Worm (Caenorhabditis elegans) whole organism, mixed stage, embryonic: ENCODE results near the gene F18A1.7.

ENCODE experiments used
- M03D4.4 ChIP-seq: sonication (generic microtip); optimal IDR thresholded peaks from 2 replicates; lab custom pipeline; 2017; ENCODE audit warnings: mild to moderate bottlenecking, missing genetic modification characterization, missing compliant biosample characterization
- bed-3 ChIP-seq: fragments of 200-800 bp; sonication (Bioruptor generic); optimal IDR thresholded peaks from 3 replicates; lab custom pipeline; 2018; ENCODE audit warnings: mild to moderate bottlenecking, missing genetic modification characterization, moderate library complexity, missing compliant biosample characterization
- blmp-1 ChIP-seq: fragments of 150-350 bp; optimal IDR thresholded peaks from 2 replicates; lab custom pipeline; 2014; ENCODE audit warnings: missing biosample characterization, missing genetic modification characterization
- ceh-39 ChIP-seq: fragments of 150-350 bp; optimal IDR thresholded peaks from 2 replicates; lab custom pipeline; 2014; ENCODE audit warnings: missing biosample characterization, missing genetic modification characterization
- ceh-43 ChIP-seq: fragments of 200-800 bp; sonication (Bioruptor generic); optimal IDR thresholded peaks from 2 replicates; lab custom pipeline; 2018; ENCODE audit warnings: mild to moderate bottlenecking, missing genetic modification characterization, moderate library complexity, missing compliant biosample characterization
- ceh-83 ChIP-seq: fragments of 200-800 bp; sonication (Bioruptor generic); optimal IDR thresholded peaks from 2 replicates; lab custom pipeline; 2018; ENCODE audit warnings: mild to moderate bottlenecking, missing genetic modification characterization, missing compliant biosample characterization
- ces-1 ChIP-seq: fragments of 150-350 bp; optimal IDR thresholded peaks from 2 replicates; lab custom pipeline; 2014; ENCODE audit warnings: missing biosample characterization, missing genetic modification reagents, missing genetic modification characterization
- cnd-1 ChIP-seq: fragments of 200-800 bp; sonication (Bioruptor generic); optimal IDR thresholded peaks from 2 replicates; lab custom pipeline; 2018; ENCODE audit warnings: mild to moderate bottlenecking, missing genetic modification characterization, missing compliant biosample characterization
- drap-1 ChIP-seq: fragments of 200-800 bp; sonication (Bioruptor generic); optimal IDR thresholded peaks from 3 replicates; lab custom pipeline; 2018; ENCODE audit warnings: mild to moderate bottlenecking, missing genetic modification characterization, missing compliant biosample characterization
- elt-1 ChIP-seq: sonication (generic microtip); optimal IDR thresholded peaks from 2 replicates; lab custom pipeline; 2017; ENCODE audit warnings: missing genetic modification characterization, mild to moderate bottlenecking, missing compliant biosample characterization, antibody characterized with exemption, moderate library complexity, borderline replicate concordance; ENCODE audit not compliant: insufficient read depth
- elt-3 ChIP-seq: fragments of 150-350 bp; optimal IDR thresholded peaks from 2 replicates; lab custom pipeline; 2014; ENCODE audit warnings: missing biosample characterization, missing genetic modification characterization
- flh-1 ChIP-seq: fragments of 200-800 bp; sonication (Bioruptor generic); optimal IDR thresholded peaks from 2 replicates; lab custom pipeline; 2018; ENCODE audit warnings: mild to moderate bottlenecking, missing genetic modification characterization, moderate library complexity, missing compliant biosample characterization
- ham-2 ChIP-seq: fragments of 200-800 bp; sonication (Bioruptor generic); optimal IDR thresholded peaks from 2 replicates; lab custom pipeline; 2018; ENCODE audit warnings: mild to moderate bottlenecking, missing genetic modification characterization, missing compliant biosample characterization
- hlh-1 ChIP-seq: fragments of 150-350 bp; optimal IDR thresholded peaks from 2 replicates; lab custom pipeline; 2014; ENCODE audit warnings: missing biosample characterization, missing genetic modification reagents, missing genetic modification characterization
- lin-13 ChIP-seq: fragments of 150-350 bp; optimal IDR thresholded peaks from 2 replicates; lab custom pipeline; 2014; ENCODE audit warnings: missing biosample characterization, missing genetic modification characterization
- lin-32 ChIP-seq: fragments of 200-800 bp; sonication (Bioruptor generic); optimal IDR thresholded peaks from 2 replicates; lab custom pipeline; 2018; ENCODE audit warnings: mild to moderate bottlenecking, missing genetic modification characterization, missing compliant biosample characterization
- lsy-2 ChIP-seq: fragments of 150-350 bp; optimal IDR thresholded peaks from 2 replicates; lab custom pipeline; 2014; ENCODE audit warnings: missing biosample characterization, missing genetic modification characterization
- mab-5 ChIP-seq: fragments of 150-350 bp; optimal IDR thresholded peaks from 2 replicates; lab custom pipeline; 2014; ENCODE audit warnings: missing biosample characterization, missing genetic modification characterization
- mep-1 ChIP-seq: fragments of 150-350 bp; optimal IDR thresholded peaks from 2 replicates; lab custom pipeline; 2017; ENCODE audit warnings: missing biosample characterization, missing genetic modification reagents, missing genetic modification characterization, inconsistent platforms
- mls-2 ChIP-seq: sonication (generic microtip); optimal IDR thresholded peaks from 2 replicates; lab custom pipeline; 2016; ENCODE audit warnings: mild to moderate bottlenecking, missing genetic modification characterization, moderate library complexity, missing compliant biosample characterization
- nhr-12 ChIP-seq: fragments of 150-350 bp; optimal IDR thresholded peaks from 2 replicates; lab custom pipeline; 2014; ENCODE audit warnings: missing biosample characterization, missing genetic modification characterization
- nhr-2 ChIP-seq: fragments of 150-350 bp; optimal IDR thresholded peaks from 2 replicates; lab custom pipeline; 2014; ENCODE audit warnings: missing biosample characterization, missing genetic modification characterization
- nhr-237 ChIP-seq: fragments of 150-350 bp; optimal IDR thresholded peaks from 2 replicates; lab custom pipeline; 2014; ENCODE audit warnings: missing biosample characterization, missing genetic modification characterization
- nhr-28 ChIP-seq: fragments of 150-350 bp; optimal IDR thresholded peaks from 2 replicates; lab custom pipeline; 2014; ENCODE audit warnings: missing biosample characterization, missing genetic modification characterization
- nhr-76 ChIP-seq: sonication (generic microtip); optimal IDR thresholded peaks from 2 replicates; lab custom pipeline; 2017; ENCODE audit warnings: missing biosample characterization, missing genetic modification characterization
- pha-4 ChIP-seq: fragments of 150-350 bp; optimal IDR thresholded peaks from 2 replicates; lab custom pipeline; 2018; ENCODE audit warnings: missing biosample characterization, missing genetic modification reagents, missing genetic modification characterization
- sem-2 ChIP-seq: fragments of 200-800 bp; sonication (Bioruptor generic); optimal IDR thresholded peaks from 2 replicates; lab custom pipeline; 2018; ENCODE audit warnings: mild to moderate bottlenecking, missing genetic modification characterization, missing compliant biosample characterization
- snpc-4 ChIP-seq: fragments of 150-350 bp; optimal IDR thresholded peaks from 2 replicates; lab custom pipeline; 2014; ENCODE audit warnings: missing biosample characterization, missing genetic modification characterization
- sptf-1 ChIP-seq: sonication (generic microtip); optimal IDR thresholded peaks from 2 replicates; lab custom pipeline; 2017; ENCODE audit warnings: mild to moderate bottlenecking, missing genetic modification characterization, moderate library complexity, missing compliant biosample characterization
- tbx-8 ChIP-seq: fragments of 200-800 bp; sonication (Bioruptor generic); optimal IDR thresholded peaks from 2 replicates; lab custom pipeline; 2018; ENCODE audit warnings: mild to moderate bottlenecking, missing genetic modification characterization, moderate library complexity, missing compliant biosample characterization
- unc-120 ChIP-seq: sonication (generic microtip); optimal IDR thresholded peaks from 2 replicates; lab custom pipeline; 2017; ENCODE audit warnings: missing genetic modification characterization, missing compliant biosample characterization; ENCODE audit not compliant: poor library complexity, severe bottlenecking
- unc-39 ChIP-seq: fragments of 150-350 bp; optimal IDR thresholded peaks from 2 replicates; lab custom pipeline; 2014; ENCODE audit warnings: missing biosample characterization, missing genetic modification characterization
- unc-62 ChIP-seq: fragments of 150-350 bp; optimal IDR thresholded peaks from 2 replicates; lab custom pipeline; 2014; ENCODE audit warnings: missing biosample characterization, missing genetic modification reagents, missing genetic modification characterization
- zip-8 ChIP-seq: fragments of 150-350 bp; optimal IDR thresholded peaks from 2 replicates; lab custom pipeline; 2014; ENCODE audit warnings: missing biosample characterization, missing genetic modification characterization
- ztf-11 ChIP-seq: fragments of 150-350 bp; optimal IDR thresholded peaks from 2 replicates; lab custom pipeline; 2014; ENCODE audit warnings: missing biosample characterization, missing genetic modification characterization

Gene F18A1.7

ce11 chrII:7663704-7664660, at the start of gene F18A1.7, which contains the start of gene rpa-1:
F18A1.7 (minus strand) TSS chrII:7663754.
rpa-1 (plus strand) TSS chrII:7664582.
- no peak for TF ChIP-seq mls-2 (tag; lab: Kevin White, UChicago)
- TF ChIP-seq nhr-237 (tag; lab: Kevin White, UChicago), result peak; percentile 6
- no peak for TF ChIP-seq drap-1 (GFP tag; lab: Kevin White, UChicago)
- TF ChIP-seq mep-1 (tag; lab: Kevin White, UChicago), result peak; percentile 43

- no peak for TF ChIP-seq pha-4 (tag; lab: Kevin White, UChicago)
- no peak for TF ChIP-seq nhr-237 (tag; lab: Kevin White, UChicago)
- TF ChIP-seq bed-3 (GFP tag; lab: Kevin White, UChicago), result no peak
- no peak for TF ChIP-seq nhr-2
- no peak for TF ChIP-seq ham-2
- no peak for TF ChIP-seq nhr-76 (tag; lab: Kevin White, UChicago)
- TF ChIP-seq, all 35 proteins: peak for 0
Observed at ce11 chrII:7709301-7709754, 45.8 kb upstream of the F18A1.7 start, which contains the start of gene sre-1. sre-1 (plus strand) TSS chrII:7709704.

- TF ChIP-seq nhr-76 (tag; lab: Kevin White, UChicago) (peak; percentile 93), unc-62 (no peak), bed-3 (GFP tag; lab: Kevin White, UChicago) (peak; percentile 79), sptf-1 (tag; lab: Kevin White, UChicago) (peak; percentile 96), ces-1 (peak; percentile 48), unc-120 (tag; lab: Kevin White, UChicago) (peak; percentile 75), tbx-8 (GFP tag; lab: Kevin White, UChicago) (peak; percentile 73), mab-5 (tag; lab: Kevin White, UChicago) (peak; percentile 23), sem-2 (GFP tag; lab: Kevin White, UChicago) (peak; percentile 76), ceh-83 (GFP tag; lab: Kevin White, UChicago) (peak; percentile 81), M03D4.4 (tag; lab: Kevin White, UChicago) (peak; percentile 90), flh-1 (GFP tag; lab: Kevin White, UChicago) (peak; percentile 77), ham-2 (peak; percentile 83), ztf-11 (tag; lab: Kevin White, UChicago) (peak; percentile 94), blmp-1 (tag; lab: Kevin White, UChicago) (peak; percentile 69), nhr-2 (no peak), mls-2 (tag; lab: Kevin White, UChicago) (peak; percentile 96), ceh-39 (tag; lab: Kevin White, UChicago) (peak; percentile 27), lsy-2 (tag; lab: Kevin White, UChicago) (peak; percentile 69), pha-4 (tag; lab: Kevin White, UChicago) (peak; percentile 45), hlh-1 (tag; lab: Kevin White, UChicago) (peak; percentile 71), snpc-4 (tag; lab: Kevin White, UChicago) (no peak), ceh-43 (GFP tag; lab: Kevin White, UChicago) (peak; percentile 90), lin-32 (peak; percentile 88), nhr-12 (tag; lab: Kevin White, UChicago) (peak; percentile 95), mep-1 (tag; lab: Kevin White, UChicago) (peak; percentile 33), unc-39 (tag; lab: Kevin White, UChicago) (peak; percentile 87), nhr-28 (peak; percentile 3), zip-8 (tag; lab: Kevin White, UChicago) (no peak), drap-1 (GFP tag; lab: Kevin White, UChicago) (peak; percentile 91), lin-13 (tag; lab: Kevin White, UChicago) (peak; percentile 79), nhr-237 (tag; lab: Kevin White, UChicago) (peak; percentile 8), elt-3 (tag; lab: Kevin White, UChicago) (no peak), cnd-1 (tag; lab: Kevin White, UChicago) (peak; percentile 92), elt-1 (tag; lab: Kevin White, UChicago) (peak; percentile 73)
Observed at ce11 chrII:7708540-7708939, 45.0 kb upstream of the F18A1.7 start, which contains the start of gene B0495.9. B0495.9 (minus strand) TSS chrII:7708710.
